Worm (Caenorhabditis elegans): Measurements from ENCODE around the gene swp-1.

Gene swp-1

DNA sequence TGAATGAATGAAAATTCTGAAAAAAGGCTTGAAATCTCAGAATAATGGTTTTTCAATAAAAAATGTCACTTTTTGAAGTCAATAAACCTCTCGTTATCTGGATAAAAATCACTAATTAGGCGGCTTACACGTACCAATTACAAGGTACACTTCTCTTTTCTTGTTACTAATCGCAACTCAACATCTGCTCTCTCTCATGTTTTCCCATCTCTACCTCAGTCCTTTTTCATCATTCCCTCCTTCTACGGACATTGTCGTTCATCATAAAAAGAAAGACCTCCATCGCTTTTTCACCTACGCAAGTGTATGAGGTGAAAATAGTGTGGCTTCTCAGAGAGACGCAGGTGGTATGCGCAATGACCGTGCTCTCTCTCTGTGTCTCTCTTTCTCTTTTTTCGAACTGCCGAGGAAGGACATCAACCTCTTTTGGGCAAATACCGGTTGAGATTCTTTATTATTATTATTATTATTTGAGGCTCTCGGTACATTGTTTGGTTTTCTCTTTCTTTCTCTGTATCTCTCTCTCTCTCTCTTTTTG is 37.3 kb downstream of the swp-1 start:
- TF ChIP-seq unc-62 (GFP tag; optimal IDR thresholded peaks at IDR 0.05): no peak

DNA sequence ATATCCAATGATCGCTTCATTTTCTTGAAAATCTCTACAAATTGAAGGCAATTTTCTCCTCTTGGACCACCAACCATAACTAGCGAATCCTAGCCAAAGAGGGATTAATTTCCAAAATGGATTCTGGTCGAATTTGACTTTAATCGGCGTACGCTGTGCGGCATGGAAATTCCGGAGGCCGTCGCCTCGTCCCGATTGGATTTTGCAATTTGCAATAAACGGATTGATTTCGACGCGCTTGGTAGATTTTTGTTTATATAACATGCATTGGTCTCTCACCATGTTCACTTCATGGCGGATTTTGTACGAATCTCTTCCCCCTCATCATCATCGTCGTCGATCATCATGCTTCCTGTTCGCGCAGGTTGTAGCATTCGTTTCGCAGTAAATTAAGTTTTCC is 39.6 kb downstream of the swp-1 start:
- TF ChIP-seq unc-62 (GFP tag; optimal IDR thresholded peaks at IDR 0.05): no peak

DNA sequence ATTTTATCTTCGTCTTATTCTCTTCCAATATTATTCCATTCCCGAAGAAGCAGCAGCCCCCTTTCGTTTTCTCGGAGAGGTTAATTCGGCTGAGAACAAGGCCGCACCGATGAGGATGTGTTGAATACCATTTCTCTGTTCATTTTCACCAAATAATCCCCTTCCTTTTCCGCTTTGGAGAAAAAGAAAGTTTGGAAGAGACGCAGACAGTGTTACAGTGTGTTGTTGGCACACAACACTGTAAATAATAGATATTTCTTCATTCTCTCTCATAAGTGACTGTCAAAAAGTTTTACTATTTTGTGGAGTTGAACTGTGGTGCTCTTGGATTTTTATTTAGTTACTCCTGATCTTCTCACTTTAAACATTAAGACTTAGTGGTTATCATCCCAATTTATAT is 40.0 kb downstream of the swp-1 start:
- TF ChIP-seq unc-62 (GFP tag; optimal IDR thresholded peaks at IDR 0.05): no peak

DNA sequence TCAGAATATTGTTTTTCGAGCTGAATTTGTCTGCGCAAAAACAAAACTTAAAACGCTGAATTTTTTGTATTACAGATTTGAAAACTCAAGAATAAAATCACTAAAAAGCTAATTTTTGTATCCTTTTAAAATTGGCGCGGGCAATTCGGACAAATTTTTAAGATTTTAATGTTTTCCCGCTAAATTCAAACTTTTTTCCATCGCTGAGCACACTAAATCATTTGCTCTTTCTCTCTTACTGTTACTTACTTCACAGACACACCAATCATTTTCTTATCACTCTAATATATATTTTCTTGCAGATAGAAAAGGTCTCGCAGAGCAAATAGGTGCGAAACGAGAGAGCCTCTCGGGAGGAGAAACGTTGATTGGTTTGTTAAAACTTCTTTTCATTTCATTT is 41.4 kb downstream of the swp-1 start, which contains the start of gene par-3:
Gene par-3, plus strand, starts transcription at position 301 of the 400 bp plus-strand sequence.
- no peak for TF ChIP-seq unc-62 (GFP tag; optimal IDR thresholded peaks at IDR 0.05)

DNA sequence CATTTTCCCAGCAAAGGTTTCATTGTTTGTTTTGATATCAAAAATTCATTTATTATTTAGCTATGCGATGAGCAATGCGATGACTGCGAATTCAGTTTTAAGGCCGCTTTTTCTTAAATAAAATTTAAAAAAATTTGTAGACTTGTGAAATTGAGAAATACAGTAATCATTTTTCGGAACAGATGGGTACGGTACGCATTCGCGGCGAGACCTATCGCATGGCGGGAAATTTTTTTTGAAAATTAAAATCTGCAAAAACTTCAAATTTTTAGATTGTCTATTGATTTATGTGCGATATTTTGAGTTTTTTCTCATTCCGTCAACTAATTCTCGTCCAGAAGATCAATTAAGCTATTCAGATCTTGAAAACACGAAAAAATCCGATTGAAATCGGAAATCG is 41.8 kb downstream of the swp-1 start:
- TF ChIP-seq unc-62 (GFP tag; optimal IDR thresholded peaks at IDR 0.05): no peak

DNA sequence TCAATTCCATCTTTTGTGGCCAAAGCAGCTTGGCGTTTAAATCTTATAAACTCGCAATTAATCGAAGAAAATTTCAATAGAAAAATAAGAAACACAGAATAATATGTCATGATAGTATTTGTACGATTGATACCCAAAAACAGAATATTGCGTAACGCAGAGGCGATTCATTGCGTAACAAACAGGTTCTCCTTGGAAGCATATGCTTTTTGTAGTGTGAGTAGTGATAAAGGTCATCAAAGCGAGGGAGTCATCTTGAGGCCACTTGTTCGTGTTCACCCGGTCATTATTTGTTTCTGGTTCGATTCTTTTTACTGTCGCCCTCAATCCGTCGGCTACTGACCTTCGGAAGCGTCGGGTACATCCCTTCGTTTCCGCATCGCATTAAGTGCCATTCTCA is 44.3 kb downstream of the swp-1 start, which contains the start of gene F54E7.6:
Gene F54E7.6, minus strand, starts transcription at position 110 of the 400 bp plus-strand sequence.
- TF ChIP-seq unc-62 (GFP tag; optimal IDR thresholded peaks at IDR 0.05): no peak

DNA sequence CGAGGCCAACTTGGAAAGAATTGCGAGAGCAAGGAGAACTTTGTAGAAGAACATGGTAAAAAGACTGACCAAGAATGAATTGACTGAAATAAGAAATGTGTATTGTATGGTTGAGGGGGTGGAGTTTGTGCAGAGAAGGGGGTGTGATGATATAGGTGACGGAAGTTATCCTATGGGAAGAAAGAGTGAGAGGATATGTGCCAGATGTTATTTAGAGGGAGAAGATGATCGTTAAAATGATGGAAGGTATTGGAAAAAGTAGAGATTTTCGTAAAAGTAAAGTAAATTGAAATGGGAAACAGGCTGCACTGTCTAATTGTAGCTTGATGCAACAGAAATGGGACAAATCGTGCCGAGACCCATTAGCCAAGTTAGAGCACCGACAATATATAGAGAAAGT is 48.4 kb downstream of the swp-1 start, which contains the start of gene sdz-21:
Gene sdz-21, minus strand, starts transcription at position 101 of the 400 bp plus-strand sequence.
- TF ChIP-seq unc-62 (GFP tag; optimal IDR thresholded peaks at IDR 0.05): no peak

DNA sequence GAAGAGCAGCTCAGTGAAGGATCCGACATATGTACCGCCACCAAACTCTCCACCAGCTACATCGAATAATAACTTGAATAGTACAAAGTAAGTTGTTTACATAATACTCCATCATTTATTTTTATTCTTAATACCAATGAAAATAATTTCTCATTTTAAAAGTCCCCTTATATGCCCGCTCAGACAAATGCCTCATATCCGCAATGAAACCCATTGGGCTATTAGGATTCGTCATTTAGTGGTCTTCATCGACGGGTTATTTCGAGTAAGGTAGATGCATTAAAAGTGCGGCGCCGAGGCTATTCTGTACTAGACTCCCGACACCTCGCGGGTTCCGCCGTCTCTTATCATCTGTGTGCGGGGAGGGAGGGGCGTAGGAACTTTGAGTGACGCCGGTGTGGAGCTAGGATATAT is 51.6 kb downstream of the swp-1 start:
- TF ChIP-seq unc-62 (GFP tag; optimal IDR thresholded peaks at IDR 0.05): no peak
